Fruit fly (Drosophila melanogaster) whole organism, wandering third instar larva: Measurements from ENCODE around the gene kipf.

Source experiments
- Abd-B ChIP-seq: fragments of >200 bp; optimal IDR thresholded peaks from 2 replicates; lab custom pipeline; 2017; ENCODE audit warnings: missing biosample characterization, missing genetic modification characterization
- CG32264 ChIP-seq: fragments of 200-800 bp; sonication (Bioruptor generic); optimal IDR thresholded peaks from 2 replicates; lab custom pipeline; 2016; ENCODE audit warnings: missing biosample characterization, missing genetic modification characterization
- CrebA ChIP-seq: fragments of 200-800 bp; sonication (Bioruptor generic); optimal IDR thresholded peaks from 2 replicates; lab custom pipeline; 2016; ENCODE audit warnings: missing biosample characterization, mild to moderate bottlenecking, missing genetic modification characterization, borderline replicate concordance
- Dfd ChIP-seq: fragments of >200 bp; optimal IDR thresholded peaks from 2 replicates; lab custom pipeline; 2017; ENCODE audit warnings: missing biosample characterization, missing genetic modification characterization
- Dif ChIP-seq: fragments of 200-275, 200-300 bp; sonication (Bioruptor generic); optimal IDR thresholded peaks from 2 replicates; lab custom pipeline; 2018; ENCODE audit warnings: missing biosample characterization, missing genetic modification characterization; ENCODE audit not compliant: partially characterized antibody
- GATAd ChIP-seq: sonication (Bioruptor generic); optimal IDR thresholded peaks from 2 replicates; lab custom pipeline; 2016; ENCODE audit warnings: missing biosample characterization, missing genetic modification characterization
- Hnf4 ChIP-seq: fragments of 200-800 bp; sonication (Bioruptor generic); optimal IDR thresholded peaks from 2 replicates; lab custom pipeline; 2016; ENCODE audit warnings: missing biosample characterization, mild to moderate bottlenecking, missing genetic modification characterization
- Hr78 ChIP-seq: fragments of >200 bp; optimal IDR thresholded peaks from 2 replicates; lab custom pipeline; 2017; ENCODE audit warnings: missing biosample characterization, missing genetic modification characterization
- Jra ChIP-seq: sonication (Bioruptor generic); optimal IDR thresholded peaks from 2 replicates; lab custom pipeline; 2016; ENCODE audit warnings: missing biosample characterization, missing genetic modification characterization
- Mio ChIP-seq: sonication (Bioruptor generic); optimal IDR thresholded peaks from 2 replicates; lab custom pipeline; 2016; ENCODE audit warnings: missing biosample characterization, missing genetic modification characterization
- Myc ChIP-seq: fragments of >200 bp; optimal IDR thresholded peaks from 2 replicates; lab custom pipeline; 2017
- N ChIP-seq: fragments of >200 bp; optimal IDR thresholded peaks from 2 replicates; lab custom pipeline; 2018; ENCODE audit warnings: missing biosample characterization, missing external identifiers, missing genetic modification characterization
- OdsH ChIP-seq: fragments of 200-800 bp; sonication (Bioruptor generic); optimal IDR thresholded peaks from 2 replicates; lab custom pipeline; 2016; ENCODE audit warnings: missing biosample characterization, mild to moderate bottlenecking, missing genetic modification characterization
- Rel ChIP-seq, 2 experiments: fragments of 200-800 bp; sonication (Bioruptor generic) in 1 of 2; optimal IDR thresholded peaks; 2 replicates in 1 of 2; 3 replicates in 1 of 2; lab custom pipeline; 2016 to 2019; ENCODE audit warnings: mild to moderate bottlenecking in 2 of 2, missing biosample characterization in 2 of 2, missing genetic modification characterization in 2 of 2, moderate library complexity in 1 of 2
- Sp1 ChIP-seq: fragments of 200-800 bp; sonication (Bioruptor generic); optimal IDR thresholded peaks from 3 replicates; lab custom pipeline; 2019; ENCODE audit warnings: missing biosample characterization, mild to moderate bottlenecking, missing genetic modification characterization, moderate library complexity
- Vsx2 ChIP-seq: fragments of 200-300, 225-300 bp; sonication (Bioruptor generic); optimal IDR thresholded peaks from 2 replicates; lab custom pipeline; 2018; ENCODE audit warnings: missing biosample characterization, missing genetic modification characterization; ENCODE audit not compliant: partially characterized antibody
- br ChIP-seq: fragments of 200-800 bp; sonication (Bioruptor generic); optimal IDR thresholded peaks from 2 replicates; lab custom pipeline; 2016; ENCODE audit warnings: missing biosample characterization, missing genetic modification characterization
- dl ChIP-seq, 2 experiments: fragments of 175-275, 200-275 bp in 1 of 2; fragments of 200-275 bp in 1 of 2; sonication (Bioruptor generic); optimal IDR thresholded peaks; lab custom pipeline; 2018; ENCODE audit warnings: mild to moderate bottlenecking in 2 of 2, missing biosample characterization in 2 of 2, missing genetic modification characterization in 2 of 2, moderate library complexity in 2 of 2; ENCODE audit not compliant: partially characterized antibody in 2 of 2, insufficient read depth in 1 of 2
- dmrt93B ChIP-seq: fragments of 200-800 bp; sonication (Bioruptor generic); optimal IDR thresholded peaks from 2 replicates; lab custom pipeline; 2018; ENCODE audit warnings: missing biosample characterization, mild to moderate bottlenecking, missing genetic modification characterization
- dsf ChIP-seq: sonication (Bioruptor generic); optimal IDR thresholded peaks from 2 replicates; lab custom pipeline; 2016; ENCODE audit warnings: missing biosample characterization, missing genetic modification characterization, borderline replicate concordance
- ey ChIP-seq: fragments of 200-800 bp; sonication (Bioruptor generic); optimal IDR thresholded peaks from 2 replicates; lab custom pipeline; 2016; ENCODE audit warnings: missing biosample characterization, missing genetic modification characterization
- foxo ChIP-seq, 2 experiments: fragments of 200-800 bp; sonication (Bioruptor generic); optimal IDR thresholded peaks; 2 replicates in 1 of 2; 3 replicates in 1 of 2; lab custom pipeline; 2016 to 2017; ENCODE audit warnings: missing biosample characterization in 2 of 2, missing genetic modification characterization in 2 of 2
- h ChIP-seq: fragments of 200-800 bp; sonication (Bioruptor generic); optimal IDR thresholded peaks from 3 replicates; lab custom pipeline; 2016; ENCODE audit warnings: missing biosample characterization, mild to moderate bottlenecking, missing genetic modification characterization
- lola ChIP-seq: fragments of >200 bp; optimal IDR thresholded peaks from 2 replicates; lab custom pipeline; 2017; ENCODE audit warnings: missing biosample characterization, missing genetic modification characterization
- pan ChIP-seq: fragments of >200 bp; optimal IDR thresholded peaks from 2 replicates; lab custom pipeline; 2017
- psq ChIP-seq: fragments of 200-800 bp; sonication (Bioruptor generic); optimal IDR thresholded peaks from 3 replicates; lab custom pipeline; 2017; ENCODE audit warnings: missing biosample characterization, mild to moderate bottlenecking, missing genetic modification characterization, moderate library complexity
- rgr ChIP-seq: fragments of 200-800 bp; sonication (Bioruptor generic); optimal IDR thresholded peaks from 3 replicates; lab custom pipeline; 2016; ENCODE audit warnings: missing biosample characterization, mild to moderate bottlenecking, missing genetic modification characterization
- sage ChIP-seq: fragments of 200-800 bp; sonication (Bioruptor generic); optimal IDR thresholded peaks from 2 replicates; lab custom pipeline; 2016; ENCODE audit warnings: missing biosample characterization, mild to moderate bottlenecking, missing genetic modification characterization
- sv ChIP-seq: fragments of 200-800 bp; sonication (Bioruptor generic); optimal IDR thresholded peaks from 3 replicates; lab custom pipeline; 2016; ENCODE audit warnings: missing biosample characterization, missing genetic modification characterization
- tai ChIP-seq: sonication (Bioruptor generic); optimal IDR thresholded peaks from 2 replicates; lab custom pipeline; 2016; ENCODE audit warnings: missing biosample characterization, missing genetic modification characterization
- usp ChIP-seq: fragments of >200 bp; optimal IDR thresholded peaks from 2 replicates; lab custom pipeline; 2017; ENCODE audit warnings: missing biosample characterization, missing genetic modification characterization
- woc ChIP-seq: sonication (Bioruptor generic); optimal IDR thresholded peaks from 2 replicates; lab custom pipeline; 2016; ENCODE audit warnings: missing biosample characterization, mild to moderate bottlenecking, missing genetic modification characterization

The kipf gene

DNA sequence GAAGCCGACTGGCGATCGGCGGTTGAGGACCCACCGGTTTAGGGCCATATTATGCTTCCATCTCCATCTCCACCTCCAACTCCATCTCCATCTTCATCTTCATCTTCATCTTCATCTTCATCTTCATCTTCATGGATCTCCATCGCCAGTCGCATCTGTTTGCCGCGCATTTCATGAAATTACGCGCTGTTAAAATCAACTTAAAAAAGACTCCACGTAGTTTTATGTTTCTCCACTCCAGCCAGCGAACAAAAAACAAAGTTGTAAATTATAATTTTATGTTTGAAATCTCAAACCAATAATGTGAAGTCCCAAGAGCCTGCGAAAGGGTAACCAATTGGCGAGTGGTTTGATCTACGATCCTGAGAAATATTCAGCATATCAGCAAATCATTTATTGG is 36.5 kb downstream of the kipf start:
- no peak for TF ChIP-seq h (GFP tag; lab: Kevin White, UChicago)

- TF ChIP-seq pan (lab: Kevin White, UChicago) (no peak), Rel (GFP tag; optimal IDR thresholded peaks at IDR 0.05; lab: Kevin White, UChicago) (no peak), Rel (tag; optimal IDR thresholded peaks at IDR 0.05; lab: Kevin White, UChicago) (no peak), sage (GFP tag; lab: Kevin White, UChicago) (no peak), woc (no peak), sv (GFP tag; lab: Kevin White, UChicago) (no peak), Mio (GFP tag; lab: Kevin White, UChicago) (no peak)
Measured at dm6 chr3R:7953041-7953788, 39.6 kb downstream of the kipf start.

- TF ChIP-seq Abd-B (GFP tag; lab: Kevin White, UChicago) = no peak
- TF ChIP-seq dl (GFP tag; optimal IDR thresholded peaks at IDR 0.05; lab: Kevin White, UChicago; ENCODE audit: insufficient read depth in 1 of 2, partially characterized antibody in 2 of 2) = no peak
- no peak for TF ChIP-seq usp (GFP tag; lab: Kevin White, UChicago)
- TF ChIP-seq br (GFP tag; lab: Kevin White, UChicago) = no peak
- TF ChIP-seq Vsx2 (GFP tag; lab: Kevin White, UChicago) = no peak
- no peak for TF ChIP-seq sv (GFP tag; lab: Kevin White, UChicago)
- no peak for TF ChIP-seq foxo (GFP tag; optimal IDR thresholded peaks at IDR 0.05; lab: Kevin White, UChicago)
- TF ChIP-seq Rel (GFP tag; optimal IDR thresholded peaks at IDR 0.05; lab: Kevin White, UChicago) = no peak
- TF ChIP-seq Rel (tag; optimal IDR thresholded peaks at IDR 0.05; lab: Kevin White, UChicago) = no peak
- no peak for TF ChIP-seq woc
- TF ChIP-seq tai (GFP tag; lab: Kevin White, UChicago) = no peak
- TF ChIP-seq N (GFP tag; lab: Kevin White, UChicago) = no peak
- no peak for TF ChIP-seq Mio (GFP tag; lab: Kevin White, UChicago)
- TF ChIP-seq dsf (GFP tag; lab: Kevin White, UChicago) = no peak
- no peak for TF ChIP-seq Hr78 (GFP tag; lab: Kevin White, UChicago)
- no peak for TF ChIP-seq CG32264 (GFP tag; lab: Kevin White, UChicago)
Measured at dm6 chr3R:7954477-7954876, 40.8 kb downstream of the kipf start.

DNA sequence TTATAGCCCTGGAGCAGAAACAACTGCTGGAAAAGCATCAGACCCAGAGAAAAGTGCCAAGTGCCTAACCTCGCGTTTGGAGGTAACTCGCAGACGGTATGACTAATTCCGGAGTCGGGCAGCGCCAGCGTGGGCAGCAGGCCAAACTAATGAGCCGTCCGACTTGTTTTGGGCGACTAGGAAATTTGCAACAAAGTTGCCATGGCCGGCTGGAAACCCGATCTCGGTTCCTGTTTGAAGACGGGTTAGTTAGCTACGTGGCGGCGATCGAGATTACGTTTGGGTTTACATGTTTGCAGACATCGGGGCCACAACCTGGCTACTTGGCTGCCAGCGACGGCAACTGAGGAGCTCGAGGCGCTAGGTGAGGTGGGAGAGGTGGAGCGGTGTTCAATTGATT is 43.4 kb downstream of the kipf start:
- TF ChIP-seq br (GFP tag; lab: Kevin White, UChicago) (no peak), sv (GFP tag; lab: Kevin White, UChicago) (no peak), dsf (GFP tag; lab: Kevin White, UChicago) (no peak), sage (GFP tag; lab: Kevin White, UChicago) (no peak), GATAd (GFP tag; lab: Kevin White, UChicago) (no peak), usp (GFP tag; lab: Kevin White, UChicago) (no peak), N (GFP tag; lab: Kevin White, UChicago) (no peak), pan (lab: Kevin White, UChicago) (no peak), Hnf4 (GFP tag; lab: Kevin White, UChicago) (no peak), Myc (lab: Kevin White, UChicago) (no peak), woc (no peak), ey (GFP tag; lab: Kevin White, UChicago) (no peak), psq (GFP tag; lab: Kevin White, UChicago) (no peak), Dfd (no peak)

dm6 chr3R:7961348-7961747 is 47.7 kb downstream of the kipf start:
- TF ChIP-seq N (GFP tag; lab: Kevin White, UChicago) = no peak

DNA sequence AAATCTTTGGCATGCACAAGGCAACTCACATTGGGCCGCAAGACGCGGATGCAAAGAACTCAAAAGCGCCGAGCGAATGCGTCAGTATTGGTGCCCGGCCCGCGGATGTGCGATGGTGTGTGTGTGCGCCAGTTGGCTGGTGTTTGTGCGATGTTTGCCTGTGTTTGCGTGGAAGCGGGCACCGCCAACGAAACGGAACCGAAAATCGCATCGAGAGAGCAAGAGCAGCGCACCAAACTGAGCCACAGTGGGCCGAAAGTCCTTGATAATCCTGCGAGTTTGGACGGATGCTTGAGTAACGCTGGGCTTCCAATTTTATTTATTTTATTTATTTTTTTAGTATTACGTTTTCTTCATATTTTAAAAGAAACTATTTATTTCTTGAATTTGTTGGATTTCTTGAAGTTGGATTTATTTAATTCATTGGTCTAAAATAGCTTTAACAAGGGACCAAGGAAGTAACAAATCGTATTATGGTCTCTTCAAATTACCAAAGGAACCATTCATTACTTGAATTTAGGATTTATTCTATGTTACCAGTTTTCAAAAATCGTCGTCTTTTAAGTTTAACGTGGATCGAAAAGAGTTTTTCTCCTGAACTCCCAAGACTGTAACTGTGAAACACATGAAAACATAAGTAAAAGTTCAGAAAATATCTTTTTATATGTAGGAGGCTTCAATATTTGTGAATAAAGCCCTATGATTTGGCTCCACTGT is 49.3 kb downstream of the kipf start:
- TF ChIP-seq tai (GFP tag; lab: Kevin White, UChicago) (no peak), psq (GFP tag; lab: Kevin White, UChicago) (peak; percentile 61), Vsx2 (GFP tag; lab: Kevin White, UChicago) (no peak), sage (GFP tag; lab: Kevin White, UChicago) (no peak), Abd-B (GFP tag; lab: Kevin White, UChicago) (no peak), Sp1 (GFP tag; lab: Kevin White, UChicago) (peak; percentile 67), CrebA (GFP tag; lab: Kevin White, UChicago) (peak; percentile 20), dl (GFP tag; optimal IDR thresholded peaks at IDR 0.05; lab: Kevin White, UChicago; ENCODE audit: insufficient read depth in 1 of 2, partially characterized antibody in 2 of 2) (peak in 1 of 2 experiments; percentile 32), CG32264 (GFP tag; lab: Kevin White, UChicago) (no peak), Jra (no peak), N (GFP tag; lab: Kevin White, UChicago) (peak; percentile 59), rgr (GFP tag; lab: Kevin White, UChicago) (peak; percentile 39), Rel (GFP tag; optimal IDR thresholded peaks at IDR 0.05; lab: Kevin White, UChicago) (peak; percentile 11), Rel (tag; optimal IDR thresholded peaks at IDR 0.05; lab: Kevin White, UChicago) (no peak), usp (GFP tag; lab: Kevin White, UChicago) (no peak), br (GFP tag; lab: Kevin White, UChicago) (no peak), dmrt93B (GFP tag; lab: Kevin White, UChicago) (peak; percentile 61), Dif (GFP tag; lab: Kevin White, UChicago) (peak; percentile 9), Hr78 (GFP tag; lab: Kevin White, UChicago) (no peak), GATAd (GFP tag; lab: Kevin White, UChicago) (no peak), pan (lab: Kevin White, UChicago) (no peak), OdsH (GFP tag; lab: Kevin White, UChicago) (peak; percentile 37), foxo (GFP tag; optimal IDR thresholded peaks at IDR 0.05; lab: Kevin White, UChicago) (peak in 1 of 2 experiments; percentile 72), lola (GFP tag; lab: Kevin White, UChicago) (no peak), Myc (lab: Kevin White, UChicago) (no peak)
